Worm (Caenorhabditis elegans): ENCODE results near the gene gsp-1.

The gsp-1 gene

ce11 chrV:10719019-10719832, 37.0 kb downstream of the gsp-1 start:
- TF ChIP-seq mab-5 (tag; optimal IDR thresholded peaks at IDR 0.05) = peak; percentile 19
- TF ChIP-seq F13H6.1 (tag; optimal IDR thresholded peaks at IDR 0.05) = peak; percentile 51
- TF ChIP-seq peb-1 (tag; optimal IDR thresholded peaks at IDR 0.05) = no peak
- peak; percentile 53 for TF ChIP-seq blmp-1 (tag; optimal IDR thresholded peaks at IDR 0.05; ENCODE audit: insufficient read depth)
- peak; percentile 52 for TF ChIP-seq ama-1 (optimal IDR thresholded peaks at IDR 0.05)
- peak; percentile 32 for TF ChIP-seq fos-1 (tag; optimal IDR thresholded peaks at IDR 0.05)
- TF ChIP-seq mbf-1 (tag; optimal IDR thresholded peaks at IDR 0.05) = no peak
- TF ChIP-seq unc-55 (GFP tag; optimal IDR thresholded peaks at IDR 0.05) = peak; percentile 47
- TF ChIP-seq mdl-1 (tag; optimal IDR thresholded peaks at IDR 0.05) = peak in 1 of 2 experiments; percentile 16
- TF ChIP-seq crh-2 (tag; optimal IDR thresholded peaks at IDR 0.05) = peak; percentile 19
- TF ChIP-seq nhr-23 (tag; optimal IDR thresholded peaks at IDR 0.05) = no peak
- TF ChIP-seq sma-9 (GFP tag; optimal IDR thresholded peaks at IDR 0.05) = peak; percentile 54
- no peak for TF ChIP-seq sma-9 (tag; optimal IDR thresholded peaks at IDR 0.05)
- TF ChIP-seq sma-3 (GFP tag; optimal IDR thresholded peaks at IDR 0.05) = no peak
- TF ChIP-seq C34F6.9 (tag; optimal IDR thresholded peaks at IDR 0.05) = peak; percentile 35
- peak; percentile 73 for TF ChIP-seq egl-27 (tag; optimal IDR thresholded peaks at IDR 0.05)
- TF ChIP-seq unc-62 (GFP tag; optimal IDR thresholded peaks at IDR 0.05) = peak; percentile 50
- TF ChIP-seq lin-13 (GFP tag; optimal IDR thresholded peaks at IDR 0.05) = no peak
- TF ChIP-seq nhr-129 (tag; optimal IDR thresholded peaks at IDR 0.05) = peak; percentile 64

ce11 chrV:10719833-10720170, 37.6 kb downstream of the gsp-1 start:
- TF ChIP-seq Y55F3AM.14 (GFP tag; optimal IDR thresholded peaks at IDR 0.05) = peak; percentile 94
- no peak for TF ChIP-seq ztf-4 (tag; optimal IDR thresholded peaks at IDR 0.05)
- TF ChIP-seq mdl-1 (tag; optimal IDR thresholded peaks at IDR 0.05) = peak in 1 of 2 experiments; percentile 76
- TF ChIP-seq ceh-16 (tag; optimal IDR thresholded peaks at IDR 0.05) = peak; percentile 15
- no peak for TF ChIP-seq nhr-237 (tag; optimal IDR thresholded peaks at IDR 0.05)
- peak; percentile 9 for TF ChIP-seq skn-1 (tag; optimal IDR thresholded peaks at IDR 0.05)
- no peak for TF ChIP-seq snpc-4 (tag; optimal IDR thresholded peaks at IDR 0.05)
- peak; percentile 93 for TF ChIP-seq sma-9 (GFP tag; optimal IDR thresholded peaks at IDR 0.05)
- TF ChIP-seq sma-9 (tag; optimal IDR thresholded peaks at IDR 0.05) = no peak
- TF ChIP-seq gmeb-1 (tag; optimal IDR thresholded peaks at IDR 0.05) = peak; percentile 41
- peak; percentile 27 for TF ChIP-seq sem-4 (tag; optimal IDR thresholded peaks at IDR 0.05)
- TF ChIP-seq mab-5 (tag; optimal IDR thresholded peaks at IDR 0.05) = no peak
- TF ChIP-seq lsy-2 (tag; optimal IDR thresholded peaks at IDR 0.05) = peak in 1 of 2 experiments; percentile 44
- peak; percentile 52 for TF ChIP-seq nhr-6 (tag; optimal IDR thresholded peaks at IDR 0.05)
- TF ChIP-seq unc-62 (GFP tag; optimal IDR thresholded peaks at IDR 0.05) = no peak
- peak; percentile 87 for TF ChIP-seq sma-3 (GFP tag; optimal IDR thresholded peaks at IDR 0.05)
- TF ChIP-seq peb-1 (tag; optimal IDR thresholded peaks at IDR 0.05) = no peak
- peak; percentile 43 for TF ChIP-seq fos-1 (tag; optimal IDR thresholded peaks at IDR 0.05)
- no peak for TF ChIP-seq egl-27 (tag; optimal IDR thresholded peaks at IDR 0.05)
- peak; percentile 49 for TF ChIP-seq F13H6.1 (tag; optimal IDR thresholded peaks at IDR 0.05)
- peak; percentile 90 for TF ChIP-seq nhr-25 (tag; optimal IDR thresholded peaks at IDR 0.05)
- no peak for TF ChIP-seq ztf-1 (GFP tag; conservative IDR thresholded peaks at IDR 0.05)
- peak; percentile 73 for TF ChIP-seq C34F6.9 (tag; optimal IDR thresholded peaks at IDR 0.05)
- peak; percentile 67 for TF ChIP-seq ama-1 (optimal IDR thresholded peaks at IDR 0.05)
- peak; percentile 97 for TF ChIP-seq nhr-129 (tag; optimal IDR thresholded peaks at IDR 0.05)
- TF ChIP-seq crh-2 (tag; optimal IDR thresholded peaks at IDR 0.05) = peak; percentile 65
- peak; percentile 93 for TF ChIP-seq blmp-1 (tag; optimal IDR thresholded peaks at IDR 0.05; ENCODE audit: insufficient read depth)
- TF ChIP-seq nhr-21 (tag; optimal IDR thresholded peaks at IDR 0.05) = peak; percentile 81

- TF ChIP-seq mab-5 (tag; optimal IDR thresholded peaks at IDR 0.05) (peak; percentile 55), crh-2 (tag; optimal IDR thresholded peaks at IDR 0.05) (no peak), sma-9 (GFP tag; optimal IDR thresholded peaks at IDR 0.05) (peak; percentile 74), sma-9 (tag; optimal IDR thresholded peaks at IDR 0.05) (no peak)
Observed at ce11 chrV:10720303-10720847, 38.2 kb downstream of the gsp-1 start.

ce11 chrV:10720876-10721275, 38.7 kb downstream of the gsp-1 start:
- TF ChIP-seq skn-1 (tag; optimal IDR thresholded peaks at IDR 0.05) (no peak), nhr-237 (tag; optimal IDR thresholded peaks at IDR 0.05) (no peak), lin-39 (tag; optimal IDR thresholded peaks at IDR 0.05) (no peak), nhr-21 (tag; optimal IDR thresholded peaks at IDR 0.05) (no peak), nhr-25 (tag; optimal IDR thresholded peaks at IDR 0.05) (peak; percentile 45), nhr-129 (tag; optimal IDR thresholded peaks at IDR 0.05) (no peak), blmp-1 (tag; optimal IDR thresholded peaks at IDR 0.05; ENCODE audit: insufficient read depth) (peak; percentile 22), sma-3 (GFP tag; optimal IDR thresholded peaks at IDR 0.05) (no peak), R02D3.7 (tag; optimal IDR thresholded peaks at IDR 0.05) (no peak), ztf-11 (tag; optimal IDR thresholded peaks at IDR 0.05) (no peak), ama-1 (optimal IDR thresholded peaks at IDR 0.05) (no peak), gmeb-1 (tag; optimal IDR thresholded peaks at IDR 0.05) (no peak), nhr-23 (tag; optimal IDR thresholded peaks at IDR 0.05) (no peak), nhr-12 (tag; optimal IDR thresholded peaks at IDR 0.05) (no peak)

All from whole organism, L2 larva.